Fruit fly (Drosophila melanogaster) ovary, adult (tissue): Measurements from ENCODE around the gene CG10973.
A peak's percentile ranks its signal among the peaks of the same experiment; 100 is the strongest.

Experiments used
- CG17801 ChIP-seq: fragments of 200-800 bp; optimal IDR thresholded peaks from 2 replicates; lab custom pipeline; 2019; ENCODE audit warnings: missing biosample characterization, mild to moderate bottlenecking, missing genetic modification characterization, moderate library complexity; ENCODE audit not compliant: partially characterized antibody

CG10973 gene

DNA sequence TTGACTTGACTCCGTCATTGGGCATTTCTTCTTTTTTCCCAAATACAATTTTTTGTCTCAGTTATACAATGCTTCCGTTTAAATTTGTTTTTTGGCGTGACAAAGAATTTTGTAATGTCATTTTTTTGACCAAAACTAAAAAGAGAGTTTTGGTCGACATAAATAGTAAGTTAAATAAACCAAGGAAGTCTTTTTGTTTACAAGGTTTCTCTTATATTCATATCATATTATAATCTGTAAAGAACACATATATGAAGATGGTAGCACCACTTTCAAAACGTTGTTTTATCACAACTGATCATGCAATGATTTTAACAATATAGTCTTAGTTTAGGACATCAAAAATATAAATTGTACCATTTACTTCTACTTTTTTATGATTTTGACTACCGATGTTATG lies 26.4 kb upstream of the CG10973 start, which contains the start of the genes CG10969 and CG17666:
Gene CG10969 (minus strand): TSS at position 101 of the 400 bp plus-strand sequence.
Gene CG17666 (plus strand): TSS at position 329 of the 400 bp plus-strand sequence.
- no peak for TF ChIP-seq CG17801 (GFP tag; lab: Kevin White, UChicago)

DNA sequence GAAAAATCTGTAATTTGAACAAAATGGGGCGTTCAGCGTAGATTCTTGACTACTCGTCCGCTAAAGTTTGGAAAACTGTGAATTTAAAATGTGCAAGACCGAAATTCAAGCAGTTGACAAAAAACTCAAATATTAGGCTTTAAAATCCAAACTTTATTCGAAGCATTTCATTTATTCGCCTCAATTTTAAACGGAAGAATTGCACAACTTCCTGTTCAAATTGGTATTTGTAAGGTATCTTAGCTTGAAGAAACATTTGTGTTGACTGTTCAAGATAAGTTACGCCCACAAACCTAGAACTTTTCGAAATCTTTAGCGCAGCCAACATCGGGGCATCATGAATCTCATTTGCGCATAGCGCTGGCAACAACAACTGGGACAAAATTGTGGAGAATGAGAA lies 24.0 kb upstream of the CG10973 start, which contains the start of gene CG32106:
Gene CG32106 (minus strand): TSS at position 101 of the 400 bp plus-strand sequence.
- no peak for TF ChIP-seq CG17801 (GFP tag; lab: Kevin White, UChicago)

DNA sequence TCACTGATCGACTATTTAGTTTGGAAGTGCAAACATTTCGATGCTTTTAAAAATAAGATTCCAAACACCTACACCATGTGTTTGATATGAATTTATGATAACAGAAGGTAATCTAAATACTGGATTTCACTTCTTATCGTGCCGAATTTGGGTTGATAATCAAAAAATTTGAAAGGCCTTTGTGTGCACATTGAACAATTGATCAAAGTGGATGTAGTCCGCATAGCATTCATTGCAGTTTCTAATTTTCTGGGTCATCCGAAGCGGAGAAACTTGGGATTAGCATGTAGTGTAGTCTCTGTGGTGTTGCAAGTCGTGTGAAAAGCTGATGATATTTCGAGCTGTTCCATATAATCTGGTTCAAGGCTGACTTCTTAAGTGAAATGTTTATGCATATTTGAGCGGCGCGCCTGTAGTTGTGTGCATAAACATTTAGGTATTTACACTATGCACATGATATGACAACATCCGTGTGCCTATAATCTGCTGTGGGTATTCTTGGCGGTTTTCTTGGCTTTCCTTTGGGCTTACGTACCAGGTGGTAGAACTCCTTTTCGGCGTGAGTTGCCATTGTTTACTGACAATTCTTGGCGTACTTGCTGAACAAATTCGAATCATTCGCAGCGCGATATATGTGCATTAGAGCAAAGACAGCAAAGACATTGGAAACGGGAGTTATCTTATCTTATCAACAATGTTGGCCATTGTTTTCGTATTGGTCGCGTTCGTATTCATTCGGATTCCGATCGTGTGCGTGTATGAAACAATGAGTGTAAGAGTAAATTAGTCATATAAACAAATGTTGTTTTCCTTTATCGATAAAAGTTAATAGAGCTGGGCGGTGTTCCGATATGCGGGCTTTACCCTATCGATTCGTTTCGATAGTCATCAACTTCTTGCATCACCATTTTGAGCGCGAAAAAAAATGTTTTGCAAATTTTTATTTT lies 18.4 kb upstream of the CG10973 start, which contains the start of gene Hip1:
Gene Hip1 (minus strand): TSS at position 834 of the 947 bp plus-strand sequence.
- peak; percentile 21 for TF ChIP-seq CG17801 (GFP tag; lab: Kevin White, UChicago)

DNA sequence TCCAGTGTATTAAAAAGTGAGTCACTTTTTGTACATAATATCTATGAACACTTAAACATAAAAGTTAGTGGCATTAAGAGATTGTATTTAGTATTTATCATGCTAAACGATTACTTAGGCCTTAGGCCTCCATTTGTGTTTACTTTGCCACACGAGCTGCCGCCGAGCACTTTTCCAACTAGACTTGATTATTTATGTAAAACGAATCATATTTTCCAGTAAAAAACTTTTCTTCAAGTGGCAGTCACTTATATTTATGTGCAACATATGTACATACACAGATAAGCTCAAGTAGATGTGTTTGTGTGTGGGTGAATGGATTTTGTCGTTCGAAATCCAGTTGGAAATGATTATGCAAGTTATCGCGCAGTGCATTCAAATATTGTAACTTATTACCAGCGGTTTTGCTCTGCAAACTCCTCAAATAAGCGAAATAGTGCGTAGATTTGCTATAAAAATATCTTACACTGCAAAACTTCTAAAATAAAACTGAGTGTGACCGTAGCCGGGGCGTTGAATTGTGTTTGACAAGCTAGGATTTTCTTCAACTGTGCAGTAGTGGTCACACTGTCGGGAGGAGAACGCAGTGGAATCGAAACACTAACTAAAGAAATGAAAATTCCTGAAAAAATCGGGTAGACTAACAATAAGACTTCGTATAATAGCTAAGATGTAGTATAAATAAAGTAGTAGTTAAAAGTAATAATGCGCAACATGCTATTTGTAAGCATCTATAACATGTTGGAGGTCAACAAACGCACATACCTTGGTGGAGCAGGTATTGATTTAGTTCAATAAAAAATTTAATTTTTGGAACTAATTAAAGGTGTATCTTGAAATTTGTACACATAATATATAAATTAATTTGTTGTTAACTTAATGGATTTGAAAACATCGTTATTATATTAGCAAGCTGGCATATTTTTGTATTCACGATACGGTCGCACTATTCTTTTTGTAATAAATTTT lies 4.7 kb downstream of the CG10973 start, which contains the start of the genes Klc and CG10984:
Gene Klc (minus strand): TSS at position 490 of the 969 bp plus-strand sequence.
Gene CG10984 (plus strand): TSS at position 553 of the 969 bp plus-strand sequence.
- TF ChIP-seq CG17801 (GFP tag; lab: Kevin White, UChicago): peak; percentile 40

DNA sequence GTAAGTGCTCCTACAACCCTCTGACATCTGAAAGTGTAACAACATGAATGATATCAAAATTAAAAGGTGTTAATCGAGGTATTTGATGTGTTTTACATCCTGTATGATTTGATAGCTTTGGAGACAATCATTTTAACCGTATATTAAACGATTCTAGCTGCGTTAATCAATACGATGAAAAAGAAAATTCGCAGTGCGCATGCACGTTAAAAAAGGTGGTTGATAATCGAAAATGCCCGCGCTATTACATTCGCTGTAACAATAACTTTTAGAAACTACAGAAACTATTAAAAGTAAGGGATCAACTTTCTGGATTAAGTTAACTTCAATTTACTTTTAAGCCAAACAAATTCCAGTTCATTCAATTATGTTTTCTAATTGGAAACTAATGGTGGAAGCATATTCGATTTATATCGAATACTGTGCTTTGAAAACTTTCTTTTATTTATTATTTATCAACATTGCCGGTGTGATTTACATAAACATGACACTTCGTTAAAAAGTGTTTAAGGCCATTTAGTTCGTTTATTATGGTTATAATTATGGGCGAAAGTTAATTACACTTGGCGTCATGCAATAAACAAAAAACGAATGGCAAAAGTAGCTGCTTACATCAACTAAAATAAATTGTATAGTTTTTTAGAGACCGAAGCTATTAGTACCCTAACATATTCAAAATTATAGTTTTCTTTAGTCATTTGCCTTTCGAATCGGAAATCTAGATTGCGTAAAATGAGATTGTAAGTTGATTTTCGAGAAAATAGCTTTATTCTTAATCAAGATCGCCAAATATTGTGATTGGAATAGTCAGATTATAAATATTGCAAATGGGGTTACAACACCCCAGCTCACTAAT lies 5.6 kb downstream of the CG10973 start:
- TF ChIP-seq CG17801 (GFP tag; lab: Kevin White, UChicago): no peak

DNA sequence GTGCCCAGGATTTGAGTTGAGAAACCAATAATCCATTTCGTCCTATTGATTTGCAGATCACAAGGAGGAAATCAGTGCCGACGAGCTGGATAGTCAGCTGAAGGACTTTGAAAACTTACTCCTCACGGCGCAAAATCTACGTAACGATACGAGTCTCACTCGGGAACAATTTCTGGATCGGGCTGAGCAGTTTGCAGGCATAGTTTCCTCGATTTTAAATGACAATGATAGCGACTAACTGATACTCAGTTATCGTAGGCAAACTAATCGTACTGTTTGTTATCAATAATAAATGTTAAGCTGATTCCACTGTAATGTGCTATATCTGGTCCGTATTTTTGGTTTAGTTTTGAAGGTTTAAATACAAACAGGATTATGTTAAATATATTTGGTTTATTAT lies 8.3 kb downstream of the CG10973 start:
- no peak for TF ChIP-seq CG17801 (GFP tag; lab: Kevin White, UChicago)

DNA sequence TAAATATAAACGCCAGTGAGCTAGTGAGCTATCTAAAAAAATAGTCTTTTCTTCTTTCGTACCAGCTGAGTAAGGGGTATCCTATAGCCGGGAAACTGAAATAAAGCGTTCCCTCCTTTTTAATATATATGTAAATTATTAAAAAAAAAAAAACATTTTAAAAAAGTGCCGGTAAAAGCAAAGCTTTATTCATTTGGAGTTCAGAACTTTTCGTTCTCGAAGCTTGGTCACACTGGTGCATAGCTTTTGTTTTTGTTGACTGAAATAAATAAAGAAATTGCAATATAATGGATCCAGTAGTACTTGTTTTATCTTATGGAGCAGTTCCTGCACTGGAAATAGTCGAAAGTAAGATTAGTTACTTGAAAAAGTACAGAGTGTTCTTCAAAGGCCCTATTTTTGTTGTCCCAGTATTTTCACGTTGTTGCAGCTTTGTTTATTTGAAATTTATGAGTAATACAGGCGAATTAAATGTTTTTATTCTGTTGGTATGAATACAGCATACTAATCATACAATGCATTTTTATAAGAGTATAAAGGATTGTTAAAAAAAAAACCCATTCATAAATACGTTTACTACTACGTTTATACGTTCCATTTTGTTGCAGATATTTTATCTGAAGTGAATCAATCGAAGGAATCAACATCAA lies 9.3 kb downstream of the CG10973 start, which contains the start of gene CG32109:
Gene CG32109 (plus strand): TSS at position 224 of the 650 bp plus-strand sequence.
- peak; percentile 12 for TF ChIP-seq CG17801 (GFP tag; lab: Kevin White, UChicago)

DNA sequence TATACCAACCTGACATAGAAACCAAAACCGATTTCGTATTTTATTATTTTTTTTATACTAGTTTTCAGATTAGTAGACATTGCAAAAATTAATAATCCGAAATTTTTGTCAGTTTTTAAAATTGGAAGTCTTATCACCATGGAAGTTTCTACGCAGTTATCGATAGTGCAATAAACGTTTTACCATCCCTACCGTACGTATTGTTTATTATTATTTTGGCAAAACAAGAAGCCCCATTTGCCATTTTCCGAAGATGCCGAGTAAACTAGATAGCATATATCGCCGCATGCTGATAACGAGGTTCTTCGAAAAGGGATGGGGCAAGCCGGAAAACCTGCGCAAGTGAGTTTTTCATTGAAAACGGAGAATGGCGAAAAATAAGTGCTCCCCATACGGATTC lies 13.0 kb downstream of the CG10973 start, which contains the start of gene CG32112:
Gene CG32112 (plus strand): TSS at position 111 of the 400 bp plus-strand sequence.
- peak; percentile 23 for TF ChIP-seq CG17801 (GFP tag; lab: Kevin White, UChicago)

DNA sequence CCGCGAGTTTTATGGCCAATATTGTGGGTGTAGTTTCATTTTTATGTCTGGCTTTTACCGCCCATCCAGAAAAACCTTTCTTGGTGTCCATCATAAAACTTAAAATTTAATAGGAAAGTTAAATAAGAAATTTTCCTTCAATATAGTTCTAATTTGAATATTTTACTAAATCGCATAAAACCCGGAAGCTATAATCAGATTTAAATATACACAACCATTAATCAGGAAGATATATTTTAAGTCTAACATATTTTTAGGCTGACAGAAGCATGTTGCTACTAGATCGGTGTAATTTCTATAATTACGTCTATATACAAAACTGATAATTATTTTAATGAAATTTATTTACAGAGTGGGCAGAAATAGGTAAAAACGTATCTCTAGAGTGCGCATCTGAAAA lies 18.9 kb downstream of the CG10973 start:
- TF ChIP-seq CG17801 (GFP tag; lab: Kevin White, UChicago): no peak

DNA sequence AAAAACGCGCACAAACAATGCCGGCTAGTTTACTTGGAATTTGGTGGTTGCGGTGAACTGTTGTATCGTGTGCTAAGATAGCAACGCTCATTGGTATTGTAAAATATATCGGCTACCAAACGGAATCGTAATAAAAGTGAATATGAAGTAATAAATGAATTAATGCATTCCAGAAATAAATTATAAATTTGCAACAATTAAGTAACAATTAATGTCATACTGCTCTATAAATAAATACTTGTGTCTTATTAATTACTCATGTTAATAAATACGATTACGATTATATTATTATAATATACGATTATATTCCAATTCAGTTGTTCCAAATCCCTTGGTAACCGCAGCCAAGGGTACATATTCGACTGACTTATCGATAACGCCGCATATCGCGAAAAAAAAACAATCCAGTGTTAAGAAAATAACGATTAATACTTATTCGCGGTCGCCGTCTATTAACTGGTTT lies 20.0 kb downstream of the CG10973 start, which contains the start of the genes SmD1 and Ptp69D:
Gene SmD1 (minus strand): TSS at position 62 of the 463 bp plus-strand sequence.
Gene Ptp69D (plus strand): TSS at position 396 of the 463 bp plus-strand sequence.
- TF ChIP-seq CG17801 (GFP tag; lab: Kevin White, UChicago): no peak

DNA sequence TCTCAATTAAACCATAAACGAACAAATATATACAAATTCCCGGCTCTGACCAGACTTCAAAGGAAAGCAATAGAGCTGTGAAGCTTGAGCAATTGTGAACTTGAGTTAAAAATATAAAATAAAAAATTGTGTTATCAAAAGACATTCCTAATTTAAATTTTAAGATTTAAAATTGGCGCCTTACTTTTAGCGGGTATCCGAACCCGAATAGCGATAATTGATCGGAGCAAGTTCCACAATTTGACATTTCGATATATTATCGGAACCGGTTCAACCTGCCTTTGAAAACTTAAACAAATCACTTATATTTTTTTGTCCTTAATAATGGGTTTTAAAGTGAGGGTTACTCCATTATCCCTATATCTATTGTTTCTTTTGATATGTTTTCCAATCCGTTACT lies 21.8 kb downstream of the CG10973 start:
- no peak for TF ChIP-seq CG17801 (GFP tag; lab: Kevin White, UChicago)

DNA sequence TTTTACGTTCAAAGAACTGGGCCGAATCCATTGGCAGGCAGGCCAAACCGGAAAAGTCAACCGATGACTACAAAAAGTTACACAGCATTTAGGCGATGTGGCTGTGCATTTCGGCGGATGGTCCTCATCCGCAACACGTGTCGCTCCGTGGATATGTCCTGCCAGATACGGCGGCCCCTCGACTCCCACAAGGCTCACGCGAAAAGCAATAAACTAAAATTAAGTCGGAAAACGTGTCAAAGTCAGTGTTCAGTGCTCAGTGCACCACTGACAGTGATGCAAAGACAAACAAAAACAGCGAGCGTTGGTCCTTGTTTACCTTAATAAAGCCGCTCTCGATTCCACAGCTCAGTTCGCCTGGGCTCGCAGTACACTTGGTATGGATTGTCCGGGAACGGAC lies 25.0 kb downstream of the CG10973 start:
- TF ChIP-seq CG17801 (GFP tag; lab: Kevin White, UChicago): no peak

DNA sequence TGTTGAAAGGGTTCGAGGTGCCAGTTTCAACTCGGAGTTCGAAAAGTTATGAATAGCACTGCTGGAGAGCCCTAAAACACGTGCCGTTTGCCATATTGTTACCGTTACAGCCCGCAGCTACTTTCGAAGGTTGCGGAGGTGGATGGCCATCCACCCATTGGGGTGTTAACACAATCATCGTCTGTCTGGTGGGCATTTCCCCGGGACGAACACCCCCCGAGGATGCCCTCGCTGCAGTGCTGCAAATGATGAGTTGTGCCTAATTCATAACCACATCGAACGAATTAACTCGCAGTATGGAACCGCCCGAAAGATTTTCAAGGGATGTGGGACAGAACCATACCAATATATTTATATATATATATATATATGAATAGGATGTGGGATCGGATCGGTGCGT lies 27.4 kb downstream of the CG10973 start:
- TF ChIP-seq CG17801 (GFP tag; lab: Kevin White, UChicago): no peak
